Fruit fly (Drosophila melanogaster): ENCODE results near the gene omd.
A peak's percentile ranks its signal among the peaks of the same experiment; 100 is the strongest.

omd gene

dm6 chr3R:13660924-13661659, 25.9 kb downstream of the omd start, which contains the start of gene B52:
Gene B52 (plus strand): TSS chr3R:13661311.
- no peak for TF ChIP-seq psq (GFP tag; optimal IDR thresholded peaks at IDR 0.05)
- TF ChIP-seq scrt (GFP tag; optimal IDR thresholded peaks at IDR 0.05): no peak
- no peak for TF ChIP-seq Dfd (GFP tag; optimal IDR thresholded peaks at IDR 0.05)
- TF ChIP-seq tll (GFP tag; optimal IDR thresholded peaks at IDR 0.05): peak in 1 of 2 experiments; percentile 45
- TF ChIP-seq CG10959 (GFP tag; IDR thresholded peaks at IDR 0.05): peak; percentile 29; the same call in 1 of the 2 replicates
- peak; percentile 79 for TF ChIP-seq CG33557 (GFP tag; optimal IDR thresholded peaks at IDR 0.05)
- TF ChIP-seq lola (GFP tag; optimal IDR thresholded peaks at IDR 0.05): peak in 1 of 3 experiments; percentile 38
- TF ChIP-seq Stat92E (GFP tag; optimal IDR thresholded peaks at IDR 0.05): peak in 1 of 3 experiments; percentile 8
- TF ChIP-seq schlank (tag; optimal IDR thresholded peaks at IDR 0.05): peak; percentile 75
- peak; percentile 49; the same call in 1 of the 2 replicates for TF ChIP-seq ranshi (GFP tag; IDR thresholded peaks at IDR 0.05)
- TF ChIP-seq otp (GFP tag; IDR thresholded peaks at IDR 0.05): peak; percentile 81; the same call in 2 of the 3 replicates
- peak; percentile 84 for TF ChIP-seq CG34376 (GFP tag; optimal IDR thresholded peaks at IDR 0.05)
- peak; percentile 18 for TF ChIP-seq CG15479 (GFP tag; optimal IDR thresholded peaks at IDR 0.05)
- no peak for TF ChIP-seq CG10462 (GFP tag; optimal IDR thresholded peaks at IDR 0.05)
- TF ChIP-seq Scr (GFP tag; IDR thresholded peaks at IDR 0.05; ENCODE audit: partially characterized antibody): peak; percentile 55
- peak; percentile 92 for TF ChIP-seq wek (GFP tag; optimal IDR thresholded peaks at IDR 0.05)
- TF ChIP-seq Vsx1 (GFP tag; optimal IDR thresholded peaks at IDR 0.05): peak; percentile 62
- TF ChIP-seq ems (GFP tag; optimal IDR thresholded peaks at IDR 0.05): peak; percentile 51
- no peak for TF ChIP-seq sna (GFP tag; IDR thresholded peaks at IDR 0.05; ENCODE audit: partially characterized antibody)
- peak; percentile 94 for TF ChIP-seq CG32767 (GFP tag; IDR thresholded peaks at IDR 0.05)
- TF ChIP-seq wor (GFP tag; IDR thresholded peaks at IDR 0.05): no peak
- peak; percentile 57; the same call in 1 of the 2 replicates for TF ChIP-seq sob (GFP tag; IDR thresholded peaks at IDR 0.05)
- TF ChIP-seq CG42726 (GFP tag; IDR thresholded peaks at IDR 0.05; ENCODE audit: partially characterized antibody): peak; percentile 41; the same call in 1 of the 2 replicates
- peak; percentile 39; the same call in 1 of the 2 replicates for TF ChIP-seq CG9215 (GFP tag; IDR thresholded peaks at IDR 0.05)
- TF ChIP-seq ac (GFP tag; optimal IDR thresholded peaks at IDR 0.05): peak; percentile 28
- peak; percentile 88 for TF ChIP-seq caup (GFP tag; optimal IDR thresholded peaks at IDR 0.05; ENCODE audit: severe bottlenecking)
- TF ChIP-seq pb (GFP tag; optimal IDR thresholded peaks at IDR 0.05): peak; percentile 85
- TF ChIP-seq Doc3 (GFP tag; IDR thresholded peaks at IDR 0.05; ENCODE audit: partially characterized antibody): no peak
- TF ChIP-seq MTF-1 (GFP tag; optimal IDR thresholded peaks at IDR 0.05; ENCODE audit: borderline replicate concordance): peak; percentile 87
- no peak for TF ChIP-seq CG14050 (GFP tag; IDR thresholded peaks at IDR 0.05)
- TF ChIP-seq CG18011 (GFP tag; optimal IDR thresholded peaks at IDR 0.05): peak; percentile 43
- TF ChIP-seq CG14441 (GFP tag; IDR thresholded peaks at IDR 0.05): peak; percentile 47; the same call in 1 of the 2 replicates
- TF ChIP-seq CG31441 (GFP tag; IDR thresholded peaks at IDR 0.05): no peak; the same call in none of the 2 replicates
- peak; percentile 71 for TF ChIP-seq Asciz (GFP tag; optimal IDR thresholded peaks at IDR 0.05)
- peak; percentile 15 for TF ChIP-seq Dp (GFP tag; optimal IDR thresholded peaks at IDR 0.05)
- no peak for TF ChIP-seq gt (GFP tag; IDR thresholded peaks at IDR 0.05)
- peak; percentile 5 for TF ChIP-seq p53 (GFP tag; optimal IDR thresholded peaks at IDR 0.05)
- TF ChIP-seq CG3281 (GFP tag; optimal IDR thresholded peaks at IDR 0.05): peak; percentile 81
- peak; percentile 31; the same call in 1 of the 3 replicates for TF ChIP-seq CG7357 (GFP tag; IDR thresholded peaks at IDR 0.05)
- TF ChIP-seq CG7839 (tag; optimal IDR thresholded peaks at IDR 0.05): no peak
- TF ChIP-seq CG8388 (GFP tag; optimal IDR thresholded peaks at IDR 0.05): peak; percentile 40
- peak; percentile 59 for TF ChIP-seq esg (GFP tag; conservative IDR thresholded peaks at IDR 0.05)
- peak; percentile 17 for TF ChIP-seq Fer2 (tag; optimal IDR thresholded peaks at IDR 0.05)
- TF ChIP-seq CG13894 (tag; optimal IDR thresholded peaks at IDR 0.05): no peak
- 0 out of 3 replicates have a peak, but pooled peaks have one; percentile 37 for TF ChIP-seq CG6175 (GFP tag; IDR thresholded peaks at IDR 0.05)
- no peak for TF ChIP-seq Eip74EF (GFP tag; optimal IDR thresholded peaks at IDR 0.05)
